Worm (Caenorhabditis elegans) whole organism, late embryonic: ENCODE data around the gene inx-11.

Experiments used
- C08G9.2 ChIP-seq: sonication (generic microtip); optimal IDR thresholded peaks from 2 replicates; lab custom pipeline; 2016; ENCODE audit warnings: mild to moderate bottlenecking, missing genetic modification characterization, moderate library complexity, missing compliant biosample characterization
- F13H6.1 ChIP-seq: sonication (generic microtip); optimal IDR thresholded peaks from 2 replicates; lab custom pipeline; 2016; ENCODE audit warnings: missing genetic modification characterization, missing compliant biosample characterization
- K09A11.1 ChIP-seq: sonication (generic microtip); optimal IDR thresholded peaks from 2 replicates; lab custom pipeline; 2017; ENCODE audit warnings: antibody characterized with exemption, mild to moderate bottlenecking, missing genetic modification characterization, missing compliant biosample characterization; ENCODE audit not compliant: insufficient read depth
- T23F11.4 ChIP-seq: fragments of 200-800 bp; sonication (Bioruptor generic); optimal IDR thresholded peaks from 2 replicates; lab custom pipeline; 2018; ENCODE audit warnings: mild to moderate bottlenecking, missing genetic modification characterization, missing compliant biosample characterization
- Y22D7AL.16 ChIP-seq: sonication (generic microtip); optimal IDR thresholded peaks from 2 replicates; lab custom pipeline; 2016; ENCODE audit warnings: missing genetic modification characterization, missing compliant biosample characterization
- ama-1 ChIP-seq: fragments of 150-350 bp; optimal IDR thresholded peaks from 2 replicates; lab custom pipeline; 2014
- ceh-2 ChIP-seq: sonication (generic microtip); optimal IDR thresholded peaks from 2 replicates; lab custom pipeline; 2016; ENCODE audit warnings: missing genotype, missing genetic modification characterization, missing compliant biosample characterization
- ceh-22 ChIP-seq: sonication (generic microtip); optimal IDR thresholded peaks from 2 replicates; lab custom pipeline; 2017; ENCODE audit warnings: missing biosample characterization, missing genetic modification characterization
- ceh-30 ChIP-seq: fragments of 150-350 bp; optimal IDR thresholded peaks from 2 replicates; lab custom pipeline; 2014; ENCODE audit warnings: missing biosample characterization, missing genetic modification characterization
- ceh-45 ChIP-seq: fragments of 200-800 bp; sonication (Bioruptor generic); IDR thresholded peaks from 2 replicates; pipeline ENCODE4 v1.3.6; 2022; ENCODE audit warnings: missing genetic modification reagents, missing genetic modification characterization, missing compliant biosample characterization
- ceh-6 ChIP-seq: fragments of 200-800 bp; sonication (Bioruptor generic); optimal IDR thresholded peaks from 2 replicates; lab custom pipeline; 2018; ENCODE audit warnings: mild to moderate bottlenecking, missing genetic modification characterization, missing compliant biosample characterization
- elt-2 ChIP-seq: sonication (generic microtip); optimal IDR thresholded peaks from 2 replicates; lab custom pipeline; 2016; ENCODE audit warnings: missing genetic modification reagents, missing genetic modification characterization, missing compliant biosample characterization
- elt-4 ChIP-seq: sonication (generic microtip); optimal IDR thresholded peaks from 2 replicates; lab custom pipeline; 2016; ENCODE audit warnings: missing genetic modification characterization, missing compliant biosample characterization
- ets-4 ChIP-seq: sonication (generic microtip); optimal IDR thresholded peaks from 2 replicates; lab custom pipeline; 2016; ENCODE audit warnings: missing genetic modification characterization, missing compliant biosample characterization
- fax-1 ChIP-seq: sonication (generic microtip); optimal IDR thresholded peaks from 2 replicates; lab custom pipeline; 2016; ENCODE audit warnings: missing genotype, missing genetic modification characterization, missing compliant biosample characterization
- hlh-13 ChIP-seq: fragments of 200-800 bp; sonication (Bioruptor generic); optimal IDR thresholded peaks from 2 replicates; lab custom pipeline; 2018; ENCODE audit warnings: mild to moderate bottlenecking, missing genetic modification characterization, missing compliant biosample characterization
- hlh-6 ChIP-seq: sonication (generic microtip); optimal IDR thresholded peaks from 2 replicates; lab custom pipeline; 2016; ENCODE audit warnings: missing genotype, missing genetic modification characterization, missing compliant biosample characterization
- lin-11 ChIP-seq: fragments of 200-800 bp; sonication (Bioruptor generic); optimal IDR thresholded peaks from 2 replicates; lab custom pipeline; 2018; ENCODE audit warnings: mild to moderate bottlenecking, missing genetic modification characterization, missing compliant biosample characterization
- madf-2 ChIP-seq: sonication (generic microtip); optimal IDR thresholded peaks from 2 replicates; lab custom pipeline; 2017; ENCODE audit warnings: missing genetic modification characterization, missing compliant biosample characterization
- nhr-11 ChIP-seq: fragments of 150-350 bp; optimal IDR thresholded peaks from 2 replicates; lab custom pipeline; 2014; ENCODE audit warnings: missing biosample characterization, missing genetic modification characterization
- nhr-232 ChIP-seq: sonication (generic microtip); optimal IDR thresholded peaks from 2 replicates; lab custom pipeline; 2016; ENCODE audit warnings: missing genetic modification characterization, missing compliant biosample characterization
- npax-4 ChIP-seq: sonication (generic microtip); optimal IDR thresholded peaks from 2 replicates; lab custom pipeline; 2016; ENCODE audit warnings: missing genetic modification characterization, missing compliant biosample characterization
- odd-2 ChIP-seq: sonication (generic microtip); optimal IDR thresholded peaks from 2 replicates; lab custom pipeline; 2017; ENCODE audit warnings: antibody characterized with exemption, mild to moderate bottlenecking, missing genetic modification characterization, missing compliant biosample characterization
- pha-2 ChIP-seq: sonication (generic microtip); optimal IDR thresholded peaks from 2 replicates; lab custom pipeline; 2017; ENCODE audit warnings: mild to moderate bottlenecking, missing genetic modification characterization, missing compliant biosample characterization
- pha-4 ChIP-seq: fragments of 150-350 bp; optimal IDR thresholded peaks from 2 replicates; lab custom pipeline; 2018; ENCODE audit warnings: missing biosample characterization, missing genetic modification reagents, missing genetic modification characterization
- pros-1 ChIP-seq: fragments of 150-350 bp; optimal IDR thresholded peaks from 2 replicates; lab custom pipeline; 2014; ENCODE audit warnings: missing biosample characterization, missing genetic modification reagents, missing genetic modification characterization
- ref-2 ChIP-seq: sonication (generic microtip); optimal IDR thresholded peaks from 2 replicates; lab custom pipeline; 2016; ENCODE audit warnings: missing genetic modification characterization, missing compliant biosample characterization
- rnt-1 ChIP-seq: sonication (generic microtip); optimal IDR thresholded peaks from 2 replicates; lab custom pipeline; 2016; ENCODE audit warnings: missing genetic modification characterization, missing compliant biosample characterization
- sox-2 ChIP-seq: fragments of 200-800 bp; sonication (Bioruptor generic); IDR thresholded peaks from 2 replicates; pipeline ENCODE4 v1.3.6; 2022; ENCODE audit warnings: missing genetic modification reagents, missing genetic modification characterization, missing compliant biosample characterization
- sox-4 ChIP-seq: sonication (generic microtip); optimal IDR thresholded peaks from 2 replicates; lab custom pipeline; 2017; ENCODE audit warnings: mild to moderate bottlenecking, missing genetic modification characterization, inconsistent platforms, missing compliant biosample characterization
- syd-9 ChIP-seq: sonication (generic microtip); optimal IDR thresholded peaks from 2 replicates; lab custom pipeline; 2016; ENCODE audit warnings: mild to moderate bottlenecking, missing genetic modification characterization, moderate library complexity, missing compliant biosample characterization
- ttx-3 ChIP-seq: sonication (generic microtip); optimal IDR thresholded peaks from 2 replicates; lab custom pipeline; 2016; ENCODE audit warnings: missing genetic modification reagents, missing genetic modification characterization, missing compliant biosample characterization
- unc-42 ChIP-seq: sonication (generic microtip); optimal IDR thresholded peaks from 2 replicates; lab custom pipeline; 2016; ENCODE audit warnings: missing genotype, missing genetic modification characterization, missing compliant biosample characterization
- unc-55 ChIP-seq: sonication (generic microtip); optimal IDR thresholded peaks from 2 replicates; lab custom pipeline; 2017; ENCODE audit warnings: missing biosample characterization, missing genetic modification reagents, missing genetic modification characterization
- zip-5 ChIP-seq: sonication (generic microtip); optimal IDR thresholded peaks from 2 replicates; lab custom pipeline; 2016; ENCODE audit warnings: missing genetic modification characterization, missing compliant biosample characterization

inx-11 gene

ce11 chrV:12486934-12487333 lies at the start of gene inx-11:
inx-11 (plus strand) TSS chrV:12487234.
- TF ChIP-seq ets-4 (tag; lab: Kevin White, UChicago): no peak
- no peak for TF ChIP-seq zip-5 (tag; lab: Kevin White, UChicago)
- TF ChIP-seq ceh-6 (GFP tag; lab: Kevin White, UChicago): no peak
- TF ChIP-seq syd-9 (tag; lab: Kevin White, UChicago): no peak
- TF ChIP-seq rnt-1 (tag; lab: Kevin White, UChicago): no peak
- TF ChIP-seq ceh-30: no peak
- TF ChIP-seq sox-4: no peak
- no peak for TF ChIP-seq elt-4 (tag; lab: Kevin White, UChicago)
- TF ChIP-seq, all 69 proteins: peak for 0

- no peak for TF ChIP-seq Y22D7AL.16 (tag; lab: Kevin White, UChicago)
- no peak for TF ChIP-seq nhr-232 (tag; lab: Kevin White, UChicago)
- no peak for TF ChIP-seq ets-4 (tag; lab: Kevin White, UChicago)
- no peak for TF ChIP-seq pros-1 (tag; lab: Kevin White, UChicago)
- TF ChIP-seq, all 69 proteins: peak for 0
These were observed 45.6 kb upstream of the inx-11 start, which contains the start of gene pals-37 for ce11 chrV:12441420-12441819. pals-37 (minus strand) TSS chrV:12441520.

DNA sequence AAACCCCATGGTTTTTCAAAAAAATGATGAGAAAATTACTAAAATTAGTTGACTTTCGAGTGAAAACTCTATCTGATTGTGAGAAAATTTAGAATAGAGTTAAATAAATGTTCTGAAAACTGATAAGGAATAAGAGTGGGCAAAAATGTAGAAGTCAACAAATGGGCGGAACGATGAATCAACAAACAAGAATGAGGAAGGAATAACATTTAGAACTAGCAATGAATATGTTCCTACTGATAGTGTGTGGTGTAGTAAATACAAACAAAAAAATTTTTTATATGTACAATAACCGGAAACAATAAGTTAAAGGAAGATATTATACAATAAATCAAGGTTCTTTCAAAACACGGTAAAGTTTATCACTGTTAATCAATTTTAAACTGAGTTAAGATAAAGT lies 43.3 kb upstream of the inx-11 start, which contains the start of gene pals-39:
TSS of gene pals-39 (minus strand) at position 101 of the 400 bp plus-strand sequence.
- TF ChIP-seq F13H6.1 (tag; lab: Kevin White, UChicago) (no peak), ama-1 (lab: Kevin White, UChicago) (no peak), ttx-3 (no peak), elt-2 (tag; lab: Kevin White, UChicago) (no peak), K09A11.1 (tag; lab: Kevin White, UChicago) (no peak), unc-42 (tag; lab: Kevin White, UChicago) (no peak), sox-4 (no peak), ref-2 (tag; lab: Kevin White, UChicago) (no peak), Y22D7AL.16 (tag; lab: Kevin White, UChicago) (no peak), ceh-2 (no peak), nhr-232 (tag; lab: Kevin White, UChicago) (no peak)

- TF ChIP-seq sox-2: no peak
- TF ChIP-seq nhr-11 (tag; lab: Kevin White, UChicago): no peak
- no peak for TF ChIP-seq hlh-13
- TF ChIP-seq pha-4 (tag; lab: Kevin White, UChicago): no peak
- TF ChIP-seq hlh-6 (tag; lab: Kevin White, UChicago): no peak
- TF ChIP-seq sox-4: no peak
These were observed 40.1 kb upstream of the inx-11 start, which contains the start of the genes pals-38 and C54D10.9 for ce11 chrV:12446895-12447294. pals-38 (minus strand) TSS chrV:12446995. C54D10.9 (plus strand) TSS chrV:12447153.

ce11 chrV:12449902-12450301 lies 37.1 kb upstream of the inx-11 start, which contains the start of gene C54D10.10:
C54D10.10 (minus strand) TSS chrV:12450002.
- TF ChIP-seq ceh-22 (tag; lab: Kevin White, UChicago): no peak
- TF ChIP-seq T23F11.4 (GFP tag; lab: Kevin White, UChicago): no peak
- no peak for TF ChIP-seq syd-9 (tag; lab: Kevin White, UChicago)
- TF ChIP-seq ceh-45 (GFP tag; lab: Robert Waterston, UW): no peak
- no peak for TF ChIP-seq npax-4 (tag; lab: Kevin White, UChicago)
- TF ChIP-seq odd-2 (tag; lab: Kevin White, UChicago): no peak
- no peak for TF ChIP-seq K09A11.1 (tag; lab: Kevin White, UChicago)
- TF ChIP-seq ets-4 (tag; lab: Kevin White, UChicago): no peak
- TF ChIP-seq ama-1 (lab: Kevin White, UChicago): no peak
- TF ChIP-seq lin-11: no peak

ce11 chrV:12450441-12450840 lies 36.6 kb upstream of the inx-11 start, which contains the start of gene F28C1.1:
F28C1.1 (plus strand) TSS chrV:12450805.
- TF ChIP-seq elt-2 (tag; lab: Kevin White, UChicago) (peak; percentile 11), pha-2 (tag; lab: Kevin White, UChicago) (no peak), madf-2 (no peak), ceh-6 (GFP tag; lab: Kevin White, UChicago) (no peak), C08G9.2 (tag; lab: Kevin White, UChicago) (no peak), pros-1 (tag; lab: Kevin White, UChicago) (no peak), unc-55 (GFP tag; lab: Kevin White, UChicago) (no peak), fax-1 (tag; lab: Kevin White, UChicago) (no peak)
